Worm (Caenorhabditis elegans) whole organism, young adult: ENCODE data around the gene EEED8.14.

Source experiments
- B0261.1 ChIP-seq: sonication (generic microtip); optimal IDR thresholded peaks from 2 replicates; lab custom pipeline; 2016; ENCODE audit warnings: mild to moderate bottlenecking, missing genetic modification characterization, moderate library complexity, missing compliant biosample characterization
- B0336.3 ChIP-seq: fragments of 200-800 bp; sonication (Bioruptor generic); IDR thresholded peaks from 2 replicates; pipeline ENCODE4 v1.3.6; 2022; ENCODE audit warnings: missing genetic modification characterization, missing compliant biosample characterization
- F37B4.10 ChIP-seq: fragments of 200-800 bp; sonication (Bioruptor generic); IDR thresholded peaks from 2 replicates; pipeline ENCODE4 v1.3.6; 2022; ENCODE audit warnings: missing genetic modification characterization, missing compliant biosample characterization
- F49E8.2 ChIP-seq: sonication (generic microtip); optimal IDR thresholded peaks from 3 replicates; lab custom pipeline; 2017; ENCODE audit warnings: missing genetic modification characterization, mild to moderate bottlenecking, missing compliant biosample characterization, antibody characterized with exemption, moderate library complexity; ENCODE audit not compliant: insufficient read depth
- F52B5.7 ChIP-seq: sonication (generic microtip); optimal IDR thresholded peaks from 2 replicates; lab custom pipeline; 2016; ENCODE audit warnings: mild to moderate bottlenecking, missing genetic modification characterization, missing compliant biosample characterization
- K12H6.12 ChIP-seq: fragments of 200-800 bp; sonication (Bioruptor generic); optimal IDR thresholded peaks from 2 replicates; lab custom pipeline; 2018; ENCODE audit warnings: mild to moderate bottlenecking, missing genetic modification characterization, missing compliant biosample characterization
- T07F8.4 ChIP-seq: sonication (generic microtip); optimal IDR thresholded peaks from 2 replicates; lab custom pipeline; 2016; ENCODE audit warnings: mild to moderate bottlenecking, missing genetic modification characterization, moderate library complexity, missing compliant biosample characterization
- T26A5.8 ChIP-seq: sonication (generic microtip); optimal IDR thresholded peaks from 2 replicates; lab custom pipeline; 2016; ENCODE audit warnings: missing genetic modification characterization, missing compliant biosample characterization
- Y79H2A.3 ChIP-seq: fragments of 200-800 bp; sonication (Bioruptor generic); conservative IDR thresholded peaks from 2 replicates; pipeline ENCODE4 v1.3.6; 2022; ENCODE audit warnings: missing genetic modification reagents, missing genetic modification characterization, missing compliant biosample characterization
- Y95B8A.8 ChIP-seq: fragments of 200-800 bp; sonication (Bioruptor generic); IDR thresholded peaks from 2 replicates; pipeline ENCODE4 v1.3.6; 2022; ENCODE audit warnings: missing genetic modification reagents, missing genetic modification characterization, missing compliant biosample characterization
- ama-1 ChIP-seq, 3 experiments: fragments of 150-350 bp in 1 of 3; sonication (generic microtip) in 2 of 3; optimal IDR thresholded peaks; 2 replicates each; lab custom pipeline; 2014 to 2018; ENCODE audit warnings: missing biosample characterization in 2 of 3, missing genetic modification characterization in 2 of 3, missing genetic modification reagents in 2 of 3
- athp-1 ChIP-seq: sonication (generic microtip); optimal IDR thresholded peaks from 2 replicates; lab custom pipeline; 2017; ENCODE audit warnings: mild to moderate bottlenecking, missing genetic modification characterization, missing compliant biosample characterization
- attf-6 ChIP-seq: fragments of 200-800 bp; sonication (Bioruptor generic); IDR thresholded peaks from 2 replicates; pipeline ENCODE4 v1.3.6; 2022; ENCODE audit warnings: missing genetic modification reagents, missing genetic modification characterization, missing compliant biosample characterization
- bed-1 ChIP-seq: fragments of 200-800 bp; sonication (Bioruptor generic); IDR thresholded peaks from 2 replicates; pipeline ENCODE4 v1.3.6; 2022; ENCODE audit warnings: missing genetic modification reagents, missing genetic modification characterization, missing compliant biosample characterization
- ceh-40 ChIP-seq: fragments of 200-800 bp; sonication (Bioruptor generic); IDR thresholded peaks from 2 replicates; pipeline ENCODE4 v1.3.6; 2022; ENCODE audit warnings: missing genetic modification characterization, missing compliant biosample characterization
- die-1 ChIP-seq: sonication (generic microtip); optimal IDR thresholded peaks from 2 replicates; lab custom pipeline; 2016; ENCODE audit warnings: missing genotype, mild to moderate bottlenecking, missing genetic modification characterization, missing compliant biosample characterization
- dpff-1 ChIP-seq: sonication (generic microtip); optimal IDR thresholded peaks from 2 replicates; lab custom pipeline; 2017; ENCODE audit warnings: mild to moderate bottlenecking, missing genetic modification characterization, missing compliant biosample characterization
- dpl-1 ChIP-seq: fragments of 150-350 bp; optimal IDR thresholded peaks from 2 replicates; lab custom pipeline; 2014; ENCODE audit warnings: missing biosample characterization, missing genetic modification reagents, missing genetic modification characterization
- egrh-3 ChIP-seq: fragments of 200-800 bp; sonication (Bioruptor generic); IDR thresholded peaks from 2 replicates; pipeline ENCODE4 v1.3.6; 2022; ENCODE audit warnings: missing genetic modification reagents, missing genetic modification characterization, missing compliant biosample characterization
- ekl-4 ChIP-seq: fragments of 200-800 bp; sonication (Bioruptor generic); IDR thresholded peaks from 2 replicates; pipeline ENCODE4 v1.3.6; 2022; ENCODE audit warnings: missing genetic modification reagents, missing genetic modification characterization, missing compliant biosample characterization
- him-1 ChIP-seq: sonication (generic microtip); optimal IDR thresholded peaks from 2 replicates; lab custom pipeline; 2016; ENCODE audit warnings: missing genotype, missing genetic modification reagents, missing genetic modification characterization, missing compliant biosample characterization
- hlh-26 ChIP-seq: fragments of 200-800 bp; sonication (Bioruptor generic); conservative IDR thresholded peaks from 2 replicates; pipeline ENCODE4 v1.3.6; 2022; ENCODE audit warnings: missing genetic modification reagents, missing genetic modification characterization, missing compliant biosample characterization
- hmg-20 ChIP-seq: fragments of 200-800 bp; sonication (Bioruptor generic); IDR thresholded peaks from 2 replicates; pipeline ENCODE4 v1.3.6; 2022; ENCODE audit warnings: missing genetic modification reagents, missing genetic modification characterization, missing compliant biosample characterization
- let-526 ChIP-seq: fragments of 200-800 bp; sonication (Bioruptor generic); IDR thresholded peaks from 2 replicates; pipeline ENCODE4 v1.3.6; 2022; ENCODE audit warnings: missing genetic modification reagents, missing genetic modification characterization, missing compliant biosample characterization
- lin-35 ChIP-seq, 3 experiments: fragments of 150-350 bp in 2 of 3; sonication (generic microtip) in 1 of 3; optimal IDR thresholded peaks; 2 replicates each; lab custom pipeline; 2014 to 2018; ENCODE audit warnings: missing biosample characterization in 3 of 3, missing genetic modification characterization in 3 of 3, missing genetic modification reagents in 3 of 3
- lin-54 ChIP-seq: fragments of 200-800 bp; sonication (Bioruptor generic); optimal IDR thresholded peaks from 2 replicates; lab custom pipeline; 2018; ENCODE audit warnings: mild to moderate bottlenecking, missing genetic modification characterization, missing compliant biosample characterization
- lsy-27 ChIP-seq: sonication (generic microtip); optimal IDR thresholded peaks from 2 replicates; lab custom pipeline; 2017; ENCODE audit warnings: missing genetic modification characterization, mild to moderate bottlenecking, missing compliant biosample characterization, antibody characterized with exemption, missing genotype, borderline replicate concordance; ENCODE audit not compliant: insufficient read depth
- madf-6 ChIP-seq: fragments of 200-800 bp; sonication (Bioruptor generic); IDR thresholded peaks from 2 replicates; pipeline ENCODE4 v1.3.6; 2022; ENCODE audit warnings: missing genetic modification reagents, missing genetic modification characterization, missing compliant biosample characterization
- madf-8 ChIP-seq: fragments of 200-800 bp; sonication (Bioruptor generic); conservative IDR thresholded peaks from 2 replicates; pipeline ENCODE4 v1.3.6; 2022; ENCODE audit warnings: missing genetic modification reagents, missing genetic modification characterization, missing compliant biosample characterization
- mxl-1 ChIP-seq: sonication (generic microtip); optimal IDR thresholded peaks from 2 replicates; lab custom pipeline; 2016; ENCODE audit warnings: missing genetic modification characterization, missing compliant biosample characterization
- nfya-2 ChIP-seq: fragments of 200-800 bp; sonication (Bioruptor generic); IDR thresholded peaks from 2 replicates; pipeline ENCODE4 v1.3.6; 2022; ENCODE audit warnings: missing genetic modification reagents, missing genetic modification characterization, missing compliant biosample characterization
- nhr-80 ChIP-seq: sonication (generic microtip); optimal IDR thresholded peaks from 2 replicates; lab custom pipeline; 2016; ENCODE audit warnings: missing genetic modification characterization, missing compliant biosample characterization
- nhr-90 ChIP-seq: sonication (generic microtip); optimal IDR thresholded peaks from 2 replicates; lab custom pipeline; 2016; ENCODE audit warnings: missing genotype, mild to moderate bottlenecking, missing genetic modification characterization, missing compliant biosample characterization
- pha-4 ChIP-seq: fragments of 150-350 bp; sonication (generic microtip); optimal IDR thresholded peaks from 2 replicates; lab custom pipeline; 2014; ENCODE audit warnings: missing biosample characterization, missing genetic modification reagents, missing genetic modification characterization
- snpc-1.3 ChIP-seq: sonication (generic microtip); optimal IDR thresholded peaks from 2 replicates; lab custom pipeline; 2017; ENCODE audit warnings: missing genetic modification characterization, mild to moderate bottlenecking, missing compliant biosample characterization, antibody characterized with exemption, moderate library complexity, missing genotype, missing genetic modification reagents; ENCODE audit not compliant: insufficient read depth
- snpc-3.4 ChIP-seq: sonication (generic microtip); optimal IDR thresholded peaks from 2 replicates; lab custom pipeline; 2017; ENCODE audit warnings: missing genetic modification characterization, mild to moderate bottlenecking, missing compliant biosample characterization, antibody characterized with exemption, moderate library complexity, missing genotype, missing genetic modification reagents
- somi-1 ChIP-seq: fragments of 200-800 bp; sonication (Bioruptor generic); optimal IDR thresholded peaks from 2 replicates; lab custom pipeline; 2018; ENCODE audit warnings: mild to moderate bottlenecking, missing genetic modification characterization, missing compliant biosample characterization
- tbx-9 ChIP-seq: sonication (generic microtip); optimal IDR thresholded peaks from 2 replicates; lab custom pipeline; 2016; ENCODE audit warnings: borderline replicate concordance, missing genetic modification characterization, inconsistent platforms, missing compliant biosample characterization
- ztf-25 ChIP-seq: fragments of 200-800 bp; sonication (Bioruptor generic); IDR thresholded peaks from 2 replicates; pipeline ENCODE4 v1.3.6; 2022; ENCODE audit warnings: missing genetic modification reagents, missing genetic modification characterization, missing compliant biosample characterization
- ztf-3 ChIP-seq: fragments of 200-800 bp; sonication (Bioruptor generic); optimal IDR thresholded peaks from 2 replicates; lab custom pipeline; 2018; ENCODE audit warnings: mild to moderate bottlenecking, missing genetic modification characterization, missing compliant biosample characterization

Gene EEED8.14

DNA sequence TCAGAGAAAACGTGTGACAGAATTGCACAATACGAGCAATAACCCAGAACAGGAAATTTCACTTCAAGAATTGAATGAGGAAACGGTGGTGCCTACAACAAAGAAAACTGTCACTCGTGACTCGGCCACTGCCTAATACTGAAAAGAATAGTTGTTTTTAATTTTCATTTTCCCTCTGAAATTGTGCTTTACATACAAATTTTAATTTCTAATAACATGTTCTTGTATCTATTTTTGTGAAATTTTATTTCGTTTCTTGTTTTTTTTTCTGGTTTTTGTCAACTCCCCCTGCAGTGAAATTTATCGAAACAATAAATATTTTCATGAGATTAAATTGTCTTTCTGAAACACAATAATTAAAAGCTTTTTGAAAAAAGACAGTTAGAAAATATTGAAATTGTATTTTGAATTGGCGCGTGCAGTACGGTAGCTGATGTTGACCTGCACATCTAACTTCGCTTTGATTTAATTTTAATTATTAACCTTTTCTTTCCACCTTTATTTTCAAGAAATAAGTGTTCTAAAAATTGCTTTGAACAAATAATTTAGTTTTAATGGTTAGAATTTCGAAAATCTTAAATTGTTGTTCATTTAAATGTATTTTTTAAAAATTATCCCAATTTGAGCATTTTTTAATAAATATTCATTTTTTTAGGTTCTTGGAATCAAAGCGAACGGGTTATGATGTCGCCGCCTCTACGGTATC is 42.0 kb upstream of the EEED8.14 start, which contains the start of gene daz-1 (continued):
- TF ChIP-seq pha-4 (no peak), nhr-90 (no peak), snpc-3.4 (tag; lab: Kevin White, UChicago) (peak; percentile 41), attf-6 (GFP tag; lab: Robert Waterston, UW) (no peak), lin-35 (GFP tag; optimal IDR thresholded peaks at IDR 0.05; lab: Kevin White, UChicago) (peak in 2 of 3 experiments; percentile 34 to 52), dpl-1 (GFP tag; lab: Kevin White, UChicago) (peak; percentile 81), T07F8.4 (no peak), lin-54 (GFP tag; lab: Kevin White, UChicago) (peak; percentile 93), madf-6 (GFP tag; lab: Robert Waterston, UW) (peak; percentile 87), B0261.1 (tag; lab: Kevin White, UChicago) (no peak), K12H6.12 (tag; lab: Kevin White, UChicago) (no peak), ztf-25 (GFP tag; lab: Robert Waterston, UW) (no peak), him-1 (peak; percentile 53), snpc-1.3 (tag; lab: Kevin White, UChicago) (peak; percentile 76), nfya-2 (GFP tag; lab: Robert Waterston, UW) (no peak), madf-8 (GFP tag; lab: Robert Waterston, UW) (peak; percentile 68), F49E8.2 (peak; percentile 40), hlh-26 (no peak), hmg-20 (no peak), die-1 (tag; lab: Kevin White, UChicago) (no peak)

DNA sequence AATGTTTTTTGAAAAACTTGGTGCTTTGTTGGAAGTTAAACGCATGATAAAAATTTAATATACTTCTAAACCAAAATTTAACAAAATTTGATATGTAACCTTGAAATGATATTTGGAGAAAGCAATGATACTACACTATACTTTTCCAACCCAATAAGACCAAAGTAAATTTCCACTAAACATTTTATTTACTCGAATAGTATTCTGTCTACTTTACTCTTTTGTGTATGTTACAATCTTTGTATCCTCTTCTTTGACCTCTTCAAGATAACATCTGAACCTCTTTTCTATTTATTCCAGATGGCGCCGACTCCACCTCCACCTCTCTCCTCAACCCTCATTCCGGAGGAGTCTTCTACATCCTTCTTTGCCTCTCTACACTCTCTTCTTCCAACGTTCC is 39.7 kb upstream of the EEED8.14 start, which contains the start of gene dhs-5:
Gene dhs-5 (plus strand): TSS at position 301 of the 400 bp plus-strand sequence.
- TF ChIP-seq T26A5.8 (tag; lab: Kevin White, UChicago), result no peak
- no peak for TF ChIP-seq ceh-40
- no peak for TF ChIP-seq ama-1 (optimal IDR thresholded peaks at IDR 0.05; lab: Kevin White, UChicago)
- TF ChIP-seq ama-1 (GFP tag; optimal IDR thresholded peaks at IDR 0.05; lab: Kevin White, UChicago), result no peak
- TF ChIP-seq mxl-1 (tag; lab: Kevin White, UChicago), result no peak
- no peak for TF ChIP-seq Y95B8A.8 (GFP tag; lab: Robert Waterston, UW)
- TF ChIP-seq tbx-9 (tag; lab: Kevin White, UChicago), result no peak
- no peak for TF ChIP-seq somi-1 (GFP tag; lab: Kevin White, UChicago)
- no peak for TF ChIP-seq egrh-3 (GFP tag; lab: Robert Waterston, UW)
- TF ChIP-seq ekl-4 (GFP tag; lab: Robert Waterston, UW), result no peak
- no peak for TF ChIP-seq athp-1 (tag; lab: Kevin White, UChicago)
- TF ChIP-seq, all 124 proteins: peak for 0

DNA sequence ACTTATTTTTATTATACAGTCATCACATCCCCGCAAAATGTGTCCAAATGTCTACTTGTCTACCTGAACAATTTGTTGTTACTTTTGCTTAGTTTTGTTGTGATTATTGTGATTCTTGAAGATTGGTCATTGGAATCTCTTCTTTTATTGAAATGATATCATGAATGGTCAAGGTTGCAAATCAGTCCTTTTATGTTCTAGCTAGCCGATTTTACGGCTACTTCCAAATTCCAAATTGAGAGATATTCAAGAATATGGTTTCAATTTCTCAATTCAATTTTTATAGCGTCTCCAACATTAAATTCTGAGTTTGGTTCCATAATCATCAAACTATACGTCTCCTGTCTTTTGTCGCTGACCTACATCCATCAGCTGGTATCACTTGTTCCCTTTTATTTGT is 37.4 kb upstream of the EEED8.14 start:
- TF ChIP-seq Y79H2A.3 (GFP tag; lab: Robert Waterston, UW) (no peak), lin-54 (GFP tag; lab: Kevin White, UChicago) (no peak), dpff-1 (tag; lab: Kevin White, UChicago) (no peak)

DNA sequence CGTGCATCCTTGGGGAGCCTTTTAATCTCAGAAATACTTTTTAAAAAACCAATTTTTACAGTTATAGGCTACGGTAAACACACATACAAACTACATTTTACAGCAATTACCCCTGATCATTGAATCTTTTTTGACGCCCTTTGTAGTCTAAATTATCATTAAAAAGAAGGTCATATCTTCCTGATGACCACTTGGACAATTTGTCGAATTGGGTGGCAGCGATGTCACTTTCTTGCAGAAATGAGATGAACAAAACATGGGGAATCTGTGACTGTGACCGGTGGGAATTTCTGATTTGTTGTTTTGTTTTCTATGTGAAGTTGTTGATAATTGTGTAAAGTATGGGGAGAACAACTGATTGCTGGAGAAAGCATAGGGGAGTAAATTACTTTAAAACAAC is 35.8 kb upstream of the EEED8.14 start:
- TF ChIP-seq lsy-27 (tag; lab: Kevin White, UChicago) (no peak), ztf-3 (GFP tag; lab: Kevin White, UChicago) (no peak), bed-1 (GFP tag; lab: Robert Waterston, UW) (no peak), B0336.3 (GFP tag; lab: Robert Waterston, UW) (no peak), nhr-80 (no peak), F52B5.7 (tag; lab: Kevin White, UChicago) (no peak), let-526 (no peak), F37B4.10 (GFP tag; lab: Robert Waterston, UW) (no peak)
- TF ChIP-seq, all 124 proteins: peak for 0
